Fruit fly (Drosophila melanogaster): ENCODE data around the gene Fie.

dm6 chr3L:3903301-3903700, 10.9 kb downstream of the Fie start, which contains the start of gene Sc2:
- TF ChIP-seq Sin3A (optimal IDR thresholded peaks at IDR 0.05) (no peak), psq (optimal IDR thresholded peaks at IDR 0.05) (no peak), h (optimal IDR thresholded peaks at IDR 0.05) (no peak), insv (optimal IDR thresholded peaks at IDR 0.05) (no peak)

Measured in Kc167 (cell line).